Worm (Caenorhabditis elegans): ENCODE measurements around the gene F14B8.4.

DNA sequence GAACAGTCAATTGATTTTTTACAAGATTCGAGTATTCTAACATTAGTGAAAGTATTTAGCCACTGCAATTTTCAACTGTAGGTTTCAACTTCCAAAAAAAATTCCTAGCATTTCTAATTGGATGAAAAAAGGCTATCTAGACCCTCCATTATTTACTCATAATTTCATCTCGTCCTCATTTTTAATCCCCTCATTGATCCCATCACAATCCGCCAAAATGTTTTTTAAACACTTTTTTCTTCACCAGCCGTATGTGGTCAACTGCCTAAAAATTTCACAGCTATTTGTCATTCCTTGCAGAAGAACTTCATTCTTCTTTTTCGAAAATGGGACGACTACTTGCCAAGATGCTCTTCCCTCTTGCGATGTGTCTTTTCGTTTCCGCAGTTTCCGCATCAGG, 46.4 kb downstream of the F14B8.4 start, which contains the start of gene rig-3:
- TF ChIP-seq ceh-36 (tag; optimal IDR thresholded peaks at IDR 0.05) (no peak), ama-1 (optimal IDR thresholded peaks at IDR 0.05) (no peak), F13C5.2 (tag; optimal IDR thresholded peaks at IDR 0.05) (no peak), hmbx-1 (tag; optimal IDR thresholded peaks at IDR 0.05) (no peak), tbx-11 (GFP tag; IDR thresholded peaks at IDR 0.05) (no peak)

Measured in whole organism, early embryonic.